Fruit fly (Drosophila melanogaster): ENCODE data around the gene CG7246.

The CG7246 gene

DNA sequence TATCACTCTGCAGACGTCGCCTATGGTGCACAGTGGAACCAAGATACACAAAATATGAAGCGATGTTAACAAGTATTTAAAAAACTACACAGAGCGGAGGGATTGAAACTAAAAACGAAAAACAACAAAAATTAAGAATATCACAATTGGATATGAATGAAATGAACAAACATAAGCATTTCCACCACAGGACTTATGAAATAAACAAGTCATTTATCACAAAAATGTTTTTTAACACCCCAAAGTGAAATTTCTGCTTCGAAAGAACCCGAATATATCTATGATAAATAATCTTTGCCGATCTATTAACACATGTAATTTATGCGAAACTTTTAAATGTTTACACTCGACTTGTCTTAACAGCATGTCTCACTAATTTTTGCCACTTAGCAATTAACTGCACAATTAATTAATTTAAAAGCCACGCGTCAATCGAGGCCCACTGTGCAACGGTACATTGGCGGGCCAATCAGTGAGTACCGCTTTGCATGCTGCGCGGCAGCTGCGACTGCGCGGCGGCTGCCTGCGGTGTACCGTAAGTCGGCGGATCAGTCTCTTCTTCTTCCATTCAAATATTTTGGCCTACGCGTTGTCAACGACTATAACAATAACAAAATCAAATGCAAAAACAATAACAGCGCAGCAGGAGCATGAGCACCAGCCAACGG, 38.9 kb downstream of the CG7246 start (continued):
- peak; percentile 75 for TF ChIP-seq CG11504 (tag; optimal IDR thresholded peaks at IDR 0.05)
- no peak for TF ChIP-seq salm (tag; optimal IDR thresholded peaks at IDR 0.05)
- TF ChIP-seq Tbp (GFP tag; optimal IDR thresholded peaks at IDR 0.05), result no peak
- no peak for TF ChIP-seq CG7987 (GFP tag; optimal IDR thresholded peaks at IDR 0.05)
- no peak for TF ChIP-seq prd (optimal IDR thresholded peaks at IDR 0.05)
- TF ChIP-seq prd (GFP tag; IDR thresholded peaks at IDR 0.05), result peak; percentile 68; the same call in 2 of the 3 replicates
- TF ChIP-seq chinmo (GFP tag; IDR thresholded peaks at IDR 0.05; ENCODE audit: partially characterized antibody), result no peak; the same call in 3 of the 4 replicates
- TF ChIP-seq bcd (GFP tag; optimal IDR thresholded peaks at IDR 0.05), result peak; percentile 46
- TF ChIP-seq jing (GFP tag; optimal IDR thresholded peaks at IDR 0.05), result peak; percentile 9
- TF ChIP-seq CoRest (tag; optimal IDR thresholded peaks at IDR 0.05), result peak; percentile 64
- TF ChIP-seq peb (GFP tag; IDR thresholded peaks at IDR 0.05), result 0 out of 2 replicates have a peak, but pooled peaks have one; percentile 23
- TF ChIP-seq CG6654 (GFP tag; optimal IDR thresholded peaks at IDR 0.05), result no peak
- no peak for TF ChIP-seq pfk (GFP tag; optimal IDR thresholded peaks at IDR 0.05)
- 0 out of 2 replicates have a peak, but pooled peaks have one; percentile 14 for TF ChIP-seq CG32772 (GFP tag; IDR thresholded peaks at IDR 0.05)
- peak; percentile 39 for TF ChIP-seq Ets65A (GFP tag)
- peak; percentile 75 for TF ChIP-seq CG17361 (GFP tag; IDR thresholded peaks at IDR 0.05)
- no peak for TF ChIP-seq shn (GFP tag; optimal IDR thresholded peaks at IDR 0.05)
- TF ChIP-seq CG34376 (GFP tag; optimal IDR thresholded peaks at IDR 0.05), result no peak
- no peak for TF ChIP-seq YL-1 (GFP tag; optimal IDR thresholded peaks at IDR 0.05)
- TF ChIP-seq B-H1 (GFP tag; IDR thresholded peaks at IDR 0.05), result peak; percentile 30; the same call in 1 of the 3 replicates
- TF ChIP-seq CG15269 (tag; optimal IDR thresholded peaks at IDR 0.05), result peak; percentile 47
- peak; percentile 60 for TF ChIP-seq CG13775 (GFP tag; optimal IDR thresholded peaks at IDR 0.05)
- peak; percentile 72 for TF ChIP-seq CG9727 (GFP tag; optimal IDR thresholded peaks at IDR 0.05)
- TF ChIP-seq CG2889 (GFP tag; IDR thresholded peaks at IDR 0.05), result no peak
- peak; percentile 4 for TF ChIP-seq nerfin-1 (tag; optimal IDR thresholded peaks at IDR 0.05)
- no peak for TF ChIP-seq fd64A (GFP tag; optimal IDR thresholded peaks at IDR 0.05)
- peak; percentile 37 for TF ChIP-seq CG33557 (GFP tag; optimal IDR thresholded peaks at IDR 0.05)
- no peak for TF ChIP-seq aop (GFP tag; IDR thresholded peaks at IDR 0.05)
- no peak for TF ChIP-seq rib (GFP tag; IDR thresholded peaks at IDR 0.05)
- TF ChIP-seq CG43689 (GFP tag; IDR thresholded peaks at IDR 0.05), result no peak
- TF ChIP-seq Awh (GFP tag; IDR thresholded peaks at IDR 0.05), result no peak
- TF ChIP-seq CG18476 (GFP tag; optimal IDR thresholded peaks at IDR 0.05), result peak; percentile 42
- TF ChIP-seq sd (tag; optimal IDR thresholded peaks at IDR 0.05), result no peak
- no peak for TF ChIP-seq CHES-1-like (GFP tag; optimal IDR thresholded peaks at IDR 0.05)
- TF ChIP-seq CG4424 (GFP tag; optimal IDR thresholded peaks at IDR 0.05), result peak; percentile 69
- peak; percentile 56 for TF ChIP-seq CG17829 (tag; optimal IDR thresholded peaks at IDR 0.05)
- TF ChIP-seq CG17385 (GFP tag; optimal IDR thresholded peaks at IDR 0.05), result peak; percentile 60
- no peak for TF ChIP-seq Dip3 (GFP tag; optimal IDR thresholded peaks at IDR 0.05)
- TF ChIP-seq ranshi (GFP tag; IDR thresholded peaks at IDR 0.05), result no peak
- TF ChIP-seq HmgZ (tag; optimal IDR thresholded peaks at IDR 0.05), result no peak
- no peak for TF ChIP-seq Side (GFP tag; optimal IDR thresholded peaks at IDR 0.05)
- no peak for TF ChIP-seq stc (GFP tag; IDR thresholded peaks at IDR 0.05)
- no peak for TF ChIP-seq Deaf1 (tag; optimal IDR thresholded peaks at IDR 0.05)
- TF ChIP-seq Six4 (GFP tag; optimal IDR thresholded peaks at IDR 0.05), result peak; percentile 24
- TF ChIP-seq zen (tag; optimal IDR thresholded peaks at IDR 0.05), result no peak
- TF ChIP-seq CG9817 (tag; optimal IDR thresholded peaks at IDR 0.05), result no peak
- 0 out of 2 replicates have a peak, but pooled peaks have one; percentile 47 for TF ChIP-seq ara (GFP tag; IDR thresholded peaks at IDR 0.05)
- TF ChIP-seq vfl (GFP tag; optimal IDR thresholded peaks at IDR 0.05), result no peak
- no peak for TF ChIP-seq abd-A (tag; optimal IDR thresholded peaks at IDR 0.05)
- no peak for TF ChIP-seq C15 (GFP tag; IDR thresholded peaks at IDR 0.05)
- no peak for TF ChIP-seq Hr39 (optimal IDR thresholded peaks at IDR 0.05)
